Worm (Caenorhabditis elegans) whole organism, mixed stage, embryonic: ENCODE measurements around the gene nstp-7.

Experiments
- M03D4.4 ChIP-seq: sonication (generic microtip); optimal IDR thresholded peaks from 2 replicates; lab custom pipeline; 2017; ENCODE audit warnings: mild to moderate bottlenecking, missing genetic modification characterization, missing compliant biosample characterization
- bed-3 ChIP-seq: fragments of 200-800 bp; sonication (Bioruptor generic); optimal IDR thresholded peaks from 3 replicates; lab custom pipeline; 2018; ENCODE audit warnings: mild to moderate bottlenecking, missing genetic modification characterization, moderate library complexity, missing compliant biosample characterization
- blmp-1 ChIP-seq: fragments of 150-350 bp; optimal IDR thresholded peaks from 2 replicates; lab custom pipeline; 2014; ENCODE audit warnings: missing biosample characterization, missing genetic modification characterization
- ceh-39 ChIP-seq: fragments of 150-350 bp; optimal IDR thresholded peaks from 2 replicates; lab custom pipeline; 2014; ENCODE audit warnings: missing biosample characterization, missing genetic modification characterization
- ceh-83 ChIP-seq: fragments of 200-800 bp; sonication (Bioruptor generic); optimal IDR thresholded peaks from 2 replicates; lab custom pipeline; 2018; ENCODE audit warnings: mild to moderate bottlenecking, missing genetic modification characterization, missing compliant biosample characterization
- ces-1 ChIP-seq: fragments of 150-350 bp; optimal IDR thresholded peaks from 2 replicates; lab custom pipeline; 2014; ENCODE audit warnings: missing biosample characterization, missing genetic modification reagents, missing genetic modification characterization
- cnd-1 ChIP-seq: fragments of 200-800 bp; sonication (Bioruptor generic); optimal IDR thresholded peaks from 2 replicates; lab custom pipeline; 2018; ENCODE audit warnings: mild to moderate bottlenecking, missing genetic modification characterization, missing compliant biosample characterization
- drap-1 ChIP-seq: fragments of 200-800 bp; sonication (Bioruptor generic); optimal IDR thresholded peaks from 3 replicates; lab custom pipeline; 2018; ENCODE audit warnings: mild to moderate bottlenecking, missing genetic modification characterization, missing compliant biosample characterization
- elt-1 ChIP-seq: sonication (generic microtip); optimal IDR thresholded peaks from 2 replicates; lab custom pipeline; 2017; ENCODE audit warnings: missing genetic modification characterization, mild to moderate bottlenecking, missing compliant biosample characterization, antibody characterized with exemption, moderate library complexity, borderline replicate concordance; ENCODE audit not compliant: insufficient read depth
- elt-3 ChIP-seq: fragments of 150-350 bp; optimal IDR thresholded peaks from 2 replicates; lab custom pipeline; 2014; ENCODE audit warnings: missing biosample characterization, missing genetic modification characterization
- flh-1 ChIP-seq: fragments of 200-800 bp; sonication (Bioruptor generic); optimal IDR thresholded peaks from 2 replicates; lab custom pipeline; 2018; ENCODE audit warnings: mild to moderate bottlenecking, missing genetic modification characterization, moderate library complexity, missing compliant biosample characterization
- ham-2 ChIP-seq: fragments of 200-800 bp; sonication (Bioruptor generic); optimal IDR thresholded peaks from 2 replicates; lab custom pipeline; 2018; ENCODE audit warnings: mild to moderate bottlenecking, missing genetic modification characterization, missing compliant biosample characterization
- lin-13 ChIP-seq: fragments of 150-350 bp; optimal IDR thresholded peaks from 2 replicates; lab custom pipeline; 2014; ENCODE audit warnings: missing biosample characterization, missing genetic modification characterization
- lin-32 ChIP-seq: fragments of 200-800 bp; sonication (Bioruptor generic); optimal IDR thresholded peaks from 2 replicates; lab custom pipeline; 2018; ENCODE audit warnings: mild to moderate bottlenecking, missing genetic modification characterization, missing compliant biosample characterization
- lsy-2 ChIP-seq: fragments of 150-350 bp; optimal IDR thresholded peaks from 2 replicates; lab custom pipeline; 2014; ENCODE audit warnings: missing biosample characterization, missing genetic modification characterization
- mab-5 ChIP-seq: fragments of 150-350 bp; optimal IDR thresholded peaks from 2 replicates; lab custom pipeline; 2014; ENCODE audit warnings: missing biosample characterization, missing genetic modification characterization
- mep-1 ChIP-seq: fragments of 150-350 bp; optimal IDR thresholded peaks from 2 replicates; lab custom pipeline; 2017; ENCODE audit warnings: missing biosample characterization, missing genetic modification reagents, missing genetic modification characterization, inconsistent platforms
- mls-2 ChIP-seq: sonication (generic microtip); optimal IDR thresholded peaks from 2 replicates; lab custom pipeline; 2016; ENCODE audit warnings: mild to moderate bottlenecking, missing genetic modification characterization, moderate library complexity, missing compliant biosample characterization
- nhr-12 ChIP-seq: fragments of 150-350 bp; optimal IDR thresholded peaks from 2 replicates; lab custom pipeline; 2014; ENCODE audit warnings: missing biosample characterization, missing genetic modification characterization
- nhr-2 ChIP-seq: fragments of 150-350 bp; optimal IDR thresholded peaks from 2 replicates; lab custom pipeline; 2014; ENCODE audit warnings: missing biosample characterization, missing genetic modification characterization
- nhr-237 ChIP-seq: fragments of 150-350 bp; optimal IDR thresholded peaks from 2 replicates; lab custom pipeline; 2014; ENCODE audit warnings: missing biosample characterization, missing genetic modification characterization
- nhr-28 ChIP-seq: fragments of 150-350 bp; optimal IDR thresholded peaks from 2 replicates; lab custom pipeline; 2014; ENCODE audit warnings: missing biosample characterization, missing genetic modification characterization
- nhr-76 ChIP-seq: sonication (generic microtip); optimal IDR thresholded peaks from 2 replicates; lab custom pipeline; 2017; ENCODE audit warnings: missing biosample characterization, missing genetic modification characterization
- pha-4 ChIP-seq: fragments of 150-350 bp; optimal IDR thresholded peaks from 2 replicates; lab custom pipeline; 2018; ENCODE audit warnings: missing biosample characterization, missing genetic modification reagents, missing genetic modification characterization
- sem-2 ChIP-seq: fragments of 200-800 bp; sonication (Bioruptor generic); optimal IDR thresholded peaks from 2 replicates; lab custom pipeline; 2018; ENCODE audit warnings: mild to moderate bottlenecking, missing genetic modification characterization, missing compliant biosample characterization
- snpc-4 ChIP-seq: fragments of 150-350 bp; optimal IDR thresholded peaks from 2 replicates; lab custom pipeline; 2014; ENCODE audit warnings: missing biosample characterization, missing genetic modification characterization
- sptf-1 ChIP-seq: sonication (generic microtip); optimal IDR thresholded peaks from 2 replicates; lab custom pipeline; 2017; ENCODE audit warnings: mild to moderate bottlenecking, missing genetic modification characterization, moderate library complexity, missing compliant biosample characterization
- tbx-8 ChIP-seq: fragments of 200-800 bp; sonication (Bioruptor generic); optimal IDR thresholded peaks from 2 replicates; lab custom pipeline; 2018; ENCODE audit warnings: mild to moderate bottlenecking, missing genetic modification characterization, moderate library complexity, missing compliant biosample characterization
- unc-120 ChIP-seq: sonication (generic microtip); optimal IDR thresholded peaks from 2 replicates; lab custom pipeline; 2017; ENCODE audit warnings: missing genetic modification characterization, missing compliant biosample characterization; ENCODE audit not compliant: poor library complexity, severe bottlenecking
- unc-39 ChIP-seq: fragments of 150-350 bp; optimal IDR thresholded peaks from 2 replicates; lab custom pipeline; 2014; ENCODE audit warnings: missing biosample characterization, missing genetic modification characterization
- unc-62 ChIP-seq: fragments of 150-350 bp; optimal IDR thresholded peaks from 2 replicates; lab custom pipeline; 2014; ENCODE audit warnings: missing biosample characterization, missing genetic modification reagents, missing genetic modification characterization
- zip-8 ChIP-seq: fragments of 150-350 bp; optimal IDR thresholded peaks from 2 replicates; lab custom pipeline; 2014; ENCODE audit warnings: missing biosample characterization, missing genetic modification characterization

Gene nstp-7

DNA sequence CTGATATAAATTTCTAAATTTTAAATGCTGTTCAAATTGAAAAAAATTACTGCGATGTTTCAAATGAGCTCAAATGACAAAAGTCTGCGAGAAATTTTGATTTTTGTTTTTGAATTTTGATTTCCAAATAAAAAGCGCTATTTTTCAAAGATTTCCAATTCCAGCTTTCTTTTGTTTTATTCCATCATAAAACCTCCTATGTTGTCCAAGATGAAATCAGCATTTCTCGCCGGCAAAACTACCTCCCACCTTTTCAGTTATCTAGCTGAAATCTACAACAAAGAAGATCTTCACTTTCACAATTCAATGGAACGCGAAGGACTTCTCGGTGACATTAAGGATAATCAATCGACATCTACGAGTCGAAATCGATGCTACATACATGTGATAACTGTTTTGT is 2.7 kb upstream of the nstp-7 start, which contains the start of gene K06H6.4:
TSS of gene K06H6.4 (plus strand) at position 301 of the 400 bp plus-strand sequence.
- TF ChIP-seq elt-3 (no peak), mep-1 (no peak), pha-4 (tag; lab: Kevin White, UChicago) (no peak), zip-8 (tag; lab: Kevin White, UChicago) (no peak), snpc-4 (no peak), flh-1 (GFP tag; lab: Kevin White, UChicago) (no peak), tbx-8 (GFP tag; lab: Kevin White, UChicago) (no peak), lin-13 (no peak), bed-3 (GFP tag; lab: Kevin White, UChicago) (no peak), unc-39 (no peak), nhr-12 (tag; lab: Kevin White, UChicago) (no peak), ceh-83 (GFP tag; lab: Kevin White, UChicago) (no peak), nhr-76 (tag; lab: Kevin White, UChicago) (no peak), blmp-1 (tag; lab: Kevin White, UChicago) (no peak), lsy-2 (tag; lab: Kevin White, UChicago) (no peak), nhr-2 (no peak), unc-120 (tag; lab: Kevin White, UChicago) (no peak), mls-2 (no peak), mab-5 (tag; lab: Kevin White, UChicago) (no peak), nhr-28 (no peak)

DNA sequence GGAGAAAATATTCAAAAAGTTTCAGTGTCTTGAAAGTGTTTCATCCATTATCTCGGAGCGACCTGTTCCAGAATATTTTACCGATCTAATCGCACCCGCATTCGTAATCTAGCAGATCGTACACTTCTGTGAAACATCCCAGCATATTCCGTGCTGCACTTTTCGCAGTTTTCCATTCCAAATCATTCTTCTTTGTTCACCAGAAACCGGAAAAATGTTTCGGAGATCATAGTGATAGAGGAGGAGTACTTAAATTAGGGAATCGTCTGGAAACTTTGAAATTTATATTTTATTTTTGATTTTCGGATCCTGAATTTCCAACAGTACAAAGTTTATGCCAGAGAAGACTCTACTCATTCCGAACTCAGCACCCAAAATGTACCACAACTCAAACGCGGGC is 3.8 kb downstream of the nstp-7 start, which contains the start of gene K06H6.2:
TSS of gene K06H6.2 (plus strand) at position 301 of the 400 bp plus-strand sequence.
- TF ChIP-seq elt-1 (tag; lab: Kevin White, UChicago) (peak; percentile 72), pha-4 (tag; lab: Kevin White, UChicago) (no peak)

DNA sequence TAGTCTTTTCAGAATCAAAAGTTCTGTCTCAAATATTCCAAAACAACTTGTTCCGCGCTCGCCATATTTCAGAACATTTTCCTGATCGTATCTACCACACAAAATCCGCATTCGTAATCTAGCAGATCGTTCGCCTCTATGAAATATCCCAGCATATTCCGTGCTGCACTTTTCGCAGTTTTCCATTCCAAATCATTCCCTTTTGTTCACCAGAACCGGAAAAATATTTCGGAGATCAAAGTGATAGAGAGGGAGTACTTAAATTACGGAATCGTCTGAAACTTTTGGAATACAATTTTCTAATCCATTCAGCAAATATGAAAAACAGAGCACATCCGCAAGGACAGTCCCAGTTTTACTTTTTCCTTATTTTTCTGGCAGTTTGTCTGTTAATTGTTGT is 6.1 kb downstream of the nstp-7 start, which contains the start of gene K06H6.1:
TSS of gene K06H6.1 (plus strand) at position 301 of the 400 bp plus-strand sequence.
- TF ChIP-seq lin-32 (GFP tag; lab: Kevin White, UChicago) (no peak), ham-2 (GFP tag; lab: Kevin White, UChicago) (no peak), unc-62 (GFP tag; lab: Kevin White, UChicago) (no peak), snpc-4 (no peak), nhr-237 (tag; lab: Kevin White, UChicago) (no peak), mep-1 (no peak), ceh-83 (GFP tag; lab: Kevin White, UChicago) (no peak), M03D4.4 (tag; lab: Kevin White, UChicago) (no peak), nhr-2 (no peak), sem-2 (GFP tag; lab: Kevin White, UChicago) (no peak), elt-1 (tag; lab: Kevin White, UChicago) (no peak)
- TF ChIP-seq, all 35 proteins: peak for 0

DNA sequence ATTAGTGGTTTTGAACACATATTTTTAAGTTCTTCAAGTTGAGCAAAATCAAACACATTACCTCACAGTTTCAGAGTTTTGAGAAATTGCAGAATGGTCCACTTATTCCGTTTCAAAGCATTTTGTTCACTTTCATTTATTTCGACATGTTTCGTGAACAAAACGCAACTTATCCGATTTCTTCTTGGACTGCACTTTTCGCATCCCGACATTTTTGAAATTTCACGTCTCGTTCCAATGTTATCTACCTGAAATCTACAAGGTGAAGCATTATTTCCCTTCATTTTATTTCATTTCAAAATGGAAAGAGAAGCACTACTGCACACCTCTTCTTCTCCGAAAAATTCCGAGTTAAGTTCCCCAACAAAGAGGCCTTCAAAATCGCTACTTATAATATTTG is 8.5 kb downstream of the nstp-7 start, which contains the start of gene ZK488.6:
TSS of gene ZK488.6 (plus strand) at position 301 of the 400 bp plus-strand sequence.
- no peak for TF ChIP-seq nhr-2
- no peak for TF ChIP-seq mls-2

DNA sequence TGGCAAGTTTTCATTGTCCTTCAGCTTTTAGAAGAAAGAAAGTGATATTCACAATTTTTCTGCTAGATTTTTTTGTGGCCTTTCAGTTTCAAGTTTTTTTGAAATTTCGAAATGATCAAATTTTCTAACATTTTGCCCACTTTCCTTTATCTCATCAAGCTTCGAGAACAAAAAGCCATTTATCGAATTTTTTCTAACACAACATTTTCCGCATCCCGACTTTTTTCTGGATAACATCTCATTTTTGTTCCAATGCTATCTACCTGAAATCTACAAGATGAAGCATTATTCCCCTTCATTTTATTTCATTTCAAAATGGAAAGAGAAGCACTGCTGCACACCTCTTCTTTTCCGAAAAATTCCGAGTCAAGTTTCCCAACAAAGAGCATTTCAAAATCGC is 11.2 kb downstream of the nstp-7 start, which contains the start of gene ZK488.5:
TSS of gene ZK488.5 (plus strand) at position 301 of the 400 bp plus-strand sequence.
- TF ChIP-seq lin-32 (GFP tag; lab: Kevin White, UChicago) (no peak), flh-1 (GFP tag; lab: Kevin White, UChicago) (no peak), nhr-2 (no peak), lin-13 (no peak), ham-2 (GFP tag; lab: Kevin White, UChicago) (no peak), ceh-83 (GFP tag; lab: Kevin White, UChicago) (no peak), mep-1 (no peak), ceh-39 (tag; lab: Kevin White, UChicago) (no peak), mls-2 (no peak), elt-1 (tag; lab: Kevin White, UChicago) (no peak), cnd-1 (tag; lab: Kevin White, UChicago) (no peak)
- TF ChIP-seq, all 35 proteins: peak for 0

DNA sequence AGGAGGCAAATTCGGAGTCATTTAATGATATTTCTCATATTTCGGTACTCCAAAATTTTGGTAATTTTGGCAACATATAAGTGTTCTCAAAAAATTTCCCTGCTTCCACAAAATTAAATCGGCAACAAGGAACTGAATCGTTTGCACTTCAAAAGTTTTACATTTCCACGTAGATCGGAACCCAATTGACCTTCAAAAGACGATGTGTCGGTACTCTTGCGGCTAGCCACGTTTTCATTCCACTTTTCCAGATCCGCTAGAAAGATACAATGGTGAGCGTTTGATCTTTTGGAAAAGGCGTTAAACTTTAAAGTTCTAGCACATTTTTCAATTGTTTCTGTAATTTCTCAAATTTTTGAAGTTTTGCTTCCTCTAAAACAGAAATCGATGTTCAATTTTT is 15.2 kb downstream of the nstp-7 start:
- TF ChIP-seq mab-5 (tag; lab: Kevin White, UChicago) (no peak), elt-1 (tag; lab: Kevin White, UChicago) (no peak), sptf-1 (no peak), unc-39 (no peak), pha-4 (tag; lab: Kevin White, UChicago) (no peak), cnd-1 (tag; lab: Kevin White, UChicago) (no peak), ceh-83 (GFP tag; lab: Kevin White, UChicago) (no peak), ces-1 (GFP tag; lab: Kevin White, UChicago) (no peak), drap-1 (GFP tag; lab: Kevin White, UChicago) (no peak), mep-1 (no peak), elt-3 (no peak), mls-2 (no peak), lin-13 (no peak), zip-8 (tag; lab: Kevin White, UChicago) (no peak), nhr-237 (tag; lab: Kevin White, UChicago) (no peak), unc-120 (tag; lab: Kevin White, UChicago) (no peak), sem-2 (GFP tag; lab: Kevin White, UChicago) (no peak)
